Fruit fly (Drosophila melanogaster) whole organism, embryonic: ENCODE data around the gene CG6724.

Source experiments
- CG10209 ChIP-seq: fragments of 200-800 bp; sonication (Bioruptor generic); optimal IDR thresholded peaks from 3 replicates; lab custom pipeline; 2017; ENCODE audit warnings: missing biosample characterization, mild to moderate bottlenecking, missing genetic modification characterization, missing genetic modification reagents
- CG10321 ChIP-seq: fragments of 200-800 bp; sonication (Bioruptor generic); IDR thresholded peaks from 2 replicates; pipeline ENCODE4 v1.3.6; 2022; ENCODE audit warnings: missing biosample characterization, missing genetic modification characterization
- CG10654 ChIP-seq: fragments of 200-800 bp; sonication (Bioruptor generic); optimal IDR thresholded peaks from 2 replicates; lab custom pipeline; 2016; ENCODE audit warnings: missing biosample characterization, missing genetic modification characterization
- CG14860 ChIP-seq: fragments of 200-800 bp; sonication (Bioruptor generic); IDR thresholded peaks from 3 replicates; pipeline ENCODE4 v1.3.6; 2022; ENCODE audit warnings: missing biosample characterization, missing genetic modification characterization; ENCODE audit not compliant: partially characterized antibody
- CG17385 ChIP-seq: fragments of 200-800 bp; sonication (Bioruptor generic); optimal IDR thresholded peaks from 3 replicates; lab custom pipeline; 2018; ENCODE audit warnings: missing biosample characterization, mild to moderate bottlenecking, missing genetic modification characterization
- CG17612 ChIP-seq: fragments of 200-800 bp; sonication (Bioruptor generic); IDR thresholded peaks from 2 replicates; pipeline ENCODE4 v1.3.6; 2022; ENCODE audit warnings: missing biosample characterization, missing genetic modification characterization
- CG17912 ChIP-seq: fragments of 200-800 bp; sonication (Bioruptor generic); optimal IDR thresholded peaks from 2 replicates; lab custom pipeline; 2018; ENCODE audit warnings: missing biosample characterization, mild to moderate bottlenecking, missing genetic modification characterization
- CG18011 ChIP-seq: fragments of 200-800 bp; sonication (Bioruptor generic); optimal IDR thresholded peaks from 2 replicates; lab custom pipeline; 2017; ENCODE audit warnings: missing biosample characterization, missing genetic modification characterization, mild to moderate bottlenecking, moderate library complexity, missing genotype
- CG1832 ChIP-seq: fragments of 200-800 bp; sonication (Bioruptor generic); optimal IDR thresholded peaks from 2 replicates; lab custom pipeline; 2017; ENCODE audit warnings: missing biosample characterization, mild to moderate bottlenecking, missing genetic modification characterization, inconsistent platforms
- CG18476 ChIP-seq: fragments of 200-800 bp; sonication (Bioruptor generic); optimal IDR thresholded peaks from 2 replicates; lab custom pipeline; 2016; ENCODE audit warnings: missing biosample characterization, mild to moderate bottlenecking, missing genetic modification characterization
- CG2116 ChIP-seq: fragments of 200-800 bp; sonication (Bioruptor generic); optimal IDR thresholded peaks from 3 replicates; lab custom pipeline; 2018; ENCODE audit warnings: missing biosample characterization, mild to moderate bottlenecking, missing genetic modification characterization
- CG6683 ChIP-seq: fragments of 200-800 bp; sonication (Bioruptor generic); optimal IDR thresholded peaks from 2 replicates; lab custom pipeline; 2017; ENCODE audit warnings: missing biosample characterization, mild to moderate bottlenecking, missing genetic modification characterization, missing genetic modification reagents
- CG7357 ChIP-seq: fragments of 200-800 bp; sonication (Bioruptor generic); IDR thresholded peaks from 3 replicates; pipeline ENCODE4 v1.3.6; 2022; ENCODE audit warnings: missing biosample characterization, missing genetic modification characterization
- CG7556 ChIP-seq: fragments of 200-800 bp; sonication (Bioruptor generic); optimal IDR thresholded peaks from 2 replicates; lab custom pipeline; 2017; ENCODE audit warnings: missing biosample characterization, mild to moderate bottlenecking, missing genetic modification characterization
- CG7786 ChIP-seq: fragments of 200-800 bp; sonication (Bioruptor generic); optimal IDR thresholded peaks from 2 replicates; lab custom pipeline; 2016; ENCODE audit warnings: missing biosample characterization, missing genetic modification characterization
- CG8359 ChIP-seq: fragments of 200-800 bp; sonication (Bioruptor generic); optimal IDR thresholded peaks from 2 replicates; lab custom pipeline; 2017; ENCODE audit warnings: missing biosample characterization, mild to moderate bottlenecking, missing genetic modification characterization, borderline replicate concordance
- Dp ChIP-seq: fragments of 200-800 bp; sonication (Bioruptor generic); optimal IDR thresholded peaks from 2 replicates; lab custom pipeline; 2018; ENCODE audit warnings: missing biosample characterization, mild to moderate bottlenecking, missing genetic modification characterization, moderate library complexity
- Hmr ChIP-seq: fragments of 200-800 bp; sonication (Bioruptor generic); optimal IDR thresholded peaks from 3 replicates; lab custom pipeline; 2017; ENCODE audit warnings: mild to moderate bottlenecking, missing biosample characterization, missing genetic modification reagents, missing genetic modification characterization
- Lpt ChIP-seq: fragments of >200 bp; optimal IDR thresholded peaks from 2 replicates; lab custom pipeline; 2018; ENCODE audit warnings: missing biosample characterization, missing genetic modification characterization
- Myb ChIP-seq: fragments of 200-800 bp; sonication (Bioruptor generic); optimal IDR thresholded peaks from 2 replicates; lab custom pipeline; 2016; ENCODE audit warnings: missing biosample characterization, missing genetic modification characterization
- NFAT ChIP-seq: fragments of 200-800 bp; sonication (Bioruptor generic); IDR thresholded peaks from 2 replicates; pipeline ENCODE4 v1.3.6; 2022; ENCODE audit warnings: missing biosample characterization, missing genetic modification characterization
- Rfx ChIP-seq: fragments of 200-800 bp; sonication (Bioruptor generic); IDR thresholded peaks from 2 replicates; pipeline ENCODE4 v1.3.6; 2022; ENCODE audit warnings: missing biosample characterization, missing genetic modification characterization
- Six4 ChIP-seq: fragments of 200-800 bp; sonication (Bioruptor generic); optimal IDR thresholded peaks from 2 replicates; lab custom pipeline; 2016; ENCODE audit warnings: missing biosample characterization, missing genetic modification characterization
- Ssrp ChIP-seq: fragments of 200-800 bp; sonication (Bioruptor generic); optimal IDR thresholded peaks from 2 replicates; lab custom pipeline; 2018; ENCODE audit warnings: missing biosample characterization, mild to moderate bottlenecking, missing genetic modification characterization, moderate library complexity
- Usf ChIP-seq: fragments of 200-800 bp; sonication (Bioruptor generic); optimal IDR thresholded peaks from 2 replicates; lab custom pipeline; 2017; ENCODE audit warnings: missing genotype, missing biosample characterization, missing genetic modification characterization
- Xbp1 ChIP-seq: fragments of 200-800 bp; sonication (Bioruptor generic); optimal IDR thresholded peaks from 3 replicates; lab custom pipeline; 2016; ENCODE audit warnings: missing biosample characterization, mild to moderate bottlenecking, missing genetic modification characterization
- ab ChIP-seq: fragments of 200-800 bp; sonication (Bioruptor generic); optimal IDR thresholded peaks from 2 replicates; lab custom pipeline; 2016; ENCODE audit warnings: missing biosample characterization, missing genetic modification characterization
- ato ChIP-seq: fragments of 200-800 bp; sonication (Bioruptor generic); IDR thresholded peaks from 2 replicates; pipeline ENCODE4 v1.3.6; 2022; ENCODE audit warnings: missing biosample characterization, missing genetic modification characterization; ENCODE audit not compliant: partially characterized antibody
- caup ChIP-seq: fragments of 200-800 bp; sonication (Bioruptor generic); optimal IDR thresholded peaks from 3 replicates; lab custom pipeline; 2017; ENCODE audit warnings: missing biosample characterization, mild to moderate bottlenecking, missing genetic modification characterization, moderate library complexity; ENCODE audit not compliant: severe bottlenecking
- ci ChIP-seq: fragments of 200-800 bp; sonication (Bioruptor generic); IDR thresholded peaks from 3 replicates; pipeline ENCODE4 v1.3.6; 2022; ENCODE audit warnings: missing biosample characterization, missing genetic modification characterization
- dmrt11E ChIP-seq: fragments of 200-800 bp; sonication (Bioruptor generic); optimal IDR thresholded peaks from 3 replicates; lab custom pipeline; 2018; ENCODE audit warnings: missing biosample characterization, mild to moderate bottlenecking, missing genetic modification characterization, moderate library complexity
- en ChIP-seq: fragments of 200-800 bp; sonication (Bioruptor generic); optimal IDR thresholded peaks from 2 replicates; lab custom pipeline; 2016; ENCODE audit warnings: missing biosample characterization, missing genetic modification characterization
- fd102C ChIP-seq: fragments of 200-800 bp; sonication (Bioruptor generic); optimal IDR thresholded peaks from 2 replicates; lab custom pipeline; 2018; ENCODE audit warnings: missing biosample characterization, mild to moderate bottlenecking, missing genetic modification characterization, moderate library complexity
- gfzf ChIP-seq: fragments of 200-800 bp; sonication (Bioruptor generic); optimal IDR thresholded peaks from 2 replicates; lab custom pipeline; 2016; ENCODE audit warnings: missing biosample characterization, mild to moderate bottlenecking, missing genetic modification characterization, moderate library complexity
- gsb-n ChIP-seq: fragments of 200-800 bp; sonication (Bioruptor generic); optimal IDR thresholded peaks from 3 replicates; lab custom pipeline; 2018; ENCODE audit warnings: missing biosample characterization, mild to moderate bottlenecking, missing genetic modification characterization
- inv ChIP-seq: fragments of 200-800 bp; sonication (Bioruptor generic); IDR thresholded peaks from 2 replicates; pipeline ENCODE4 v1.3.6; 2022; ENCODE audit warnings: missing biosample characterization, missing genetic modification characterization; ENCODE audit not compliant: partially characterized antibody
- klu ChIP-seq: fragments of 200-800 bp; sonication (Bioruptor generic); IDR thresholded peaks from 2 replicates; pipeline ENCODE4 v1.3.6; 2022; ENCODE audit warnings: missing biosample characterization, missing genetic modification characterization
- lab ChIP-seq: fragments of 200-800 bp; sonication (Bioruptor generic); optimal IDR thresholded peaks from 3 replicates; lab custom pipeline; 2017; ENCODE audit warnings: missing biosample characterization, missing genetic modification characterization, mild to moderate bottlenecking, moderate library complexity, missing genetic modification reagents
- mam ChIP-seq: fragments of 200-800 bp; sonication (Bioruptor generic); optimal IDR thresholded peaks from 3 replicates; lab custom pipeline; 2016; ENCODE audit warnings: missing biosample characterization, missing genetic modification characterization
- mld ChIP-seq: fragments of 200-800 bp; sonication (Bioruptor generic); IDR thresholded peaks from 3 replicates; pipeline ENCODE4 v1.3.6; 2022; ENCODE audit warnings: missing biosample characterization, missing genetic modification characterization; ENCODE audit not compliant: partially characterized antibody
- nerfin-2 ChIP-seq: fragments of 200-800 bp; sonication (Bioruptor generic); IDR thresholded peaks from 2 replicates; pipeline ENCODE4 v1.3.6; 2022; ENCODE audit warnings: missing biosample characterization, missing genetic modification characterization; ENCODE audit not compliant: partially characterized antibody
- prd ChIP-seq, 3 experiments: fragments of >200 bp in 2 of 3; fragments of 200-800 bp in 1 of 3; sonication (Bioruptor generic) in 1 of 3; optimal IDR thresholded peaks in 2 of 3; IDR thresholded peaks in 1 of 3; 2 replicates in 2 of 3; 3 replicates in 1 of 3; pipeline versions ENCODE4 v1.3.6 to Lab custom; 2017 to 2022; ENCODE audit warnings: missing biosample characterization in 1 of 3, missing genetic modification characterization in 1 of 3
- ro ChIP-seq: fragments of 200-800 bp; sonication (Bioruptor generic); IDR thresholded peaks from 2 replicates; pipeline ENCODE4 v1.3.6; 2022; ENCODE audit warnings: missing biosample characterization, missing genetic modification characterization
- sc ChIP-seq, 3 experiments: fragments of >200 bp in 2 of 3; fragments of 200-800 bp in 1 of 3; sonication (Bioruptor generic) in 1 of 3; optimal IDR thresholded peaks; 2 replicates in 2 of 3; 3 replicates in 1 of 3; lab custom pipeline; 2017; ENCODE audit warnings: mild to moderate bottlenecking in 1 of 3, missing biosample characterization in 1 of 3, missing genetic modification characterization in 1 of 3, missing genetic modification reagents in 1 of 3
- sisA ChIP-seq: fragments of 200-800 bp; sonication (Bioruptor generic); IDR thresholded peaks from 2 replicates; pipeline ENCODE4 v1.3.6; 2022; ENCODE audit warnings: missing biosample characterization, missing genetic modification characterization
- sug ChIP-seq: fragments of 200-800 bp; optimal IDR thresholded peaks from 2 replicates; lab custom pipeline; 2019; ENCODE audit warnings: missing biosample characterization, mild to moderate bottlenecking, missing genetic modification characterization, moderate library complexity
- trem ChIP-seq: fragments of 200-800 bp; optimal IDR thresholded peaks from 3 replicates; lab custom pipeline; 2019; ENCODE audit warnings: missing biosample characterization, mild to moderate bottlenecking, missing genetic modification characterization, moderate library complexity
- ttk ChIP-seq: fragments of 200-800 bp; sonication (Bioruptor generic); IDR thresholded peaks from 2 replicates; pipeline ENCODE4 v2.1.2; 2022; ENCODE audit warnings: missing biosample characterization, missing genetic modification characterization
- wek ChIP-seq: fragments of 200-800 bp; sonication (Bioruptor generic); optimal IDR thresholded peaks from 3 replicates; lab custom pipeline; 2018; ENCODE audit warnings: missing biosample characterization, mild to moderate bottlenecking, missing genetic modification characterization, moderate library complexity

Gene CG6724

dm6 chr2L:10748218-10748617 is 21.5 kb downstream of the CG6724 start (continued):
- TF ChIP-seq CG2116 (GFP tag; lab: Kevin White, UChicago) (peak; percentile 3), CG7357 (GFP tag; lab: Robert Waterston, UW) (no peak), ttk (GFP tag; lab: Robert Waterston, UW) (no peak), CG7786 (GFP tag; lab: Kevin White, UChicago) (no peak), Dp (no peak), CG10654 (no peak), sisA (GFP tag; lab: Robert Waterston, UW) (peak; percentile 40; the same call in 1 of the 2 replicates), CG18011 (GFP tag; lab: Kevin White, UChicago) (no peak), mld (no peak), CG10209 (no peak), sc (optimal IDR thresholded peaks at IDR 0.05; lab: Kevin White, UChicago) (no peak), sc (GFP tag; optimal IDR thresholded peaks at IDR 0.05; lab: Kevin White, UChicago) (no peak), CG17385 (GFP tag; lab: Kevin White, UChicago) (no peak), CG6683 (GFP tag; lab: Kevin White, UChicago) (no peak), Lpt (GFP tag; lab: Kevin White, UChicago) (no peak), CG1832 (GFP tag; lab: Kevin White, UChicago) (no peak), ato (GFP tag; lab: Robert Waterston, UW) (no peak), sug (no peak), Xbp1 (GFP tag; lab: Kevin White, UChicago) (peak; percentile 16), CG17612 (GFP tag; lab: Robert Waterston, UW) (no peak), prd (optimal IDR thresholded peaks at IDR 0.05; lab: Kevin White, UChicago) (no peak), prd (GFP tag; IDR thresholded peaks at IDR 0.05; lab: Robert Waterston, UW) (peak; percentile 34; the same call in 2 of the 3 replicates), gsb-n (no peak), Six4 (GFP tag; lab: Kevin White, UChicago) (no peak), CG10321 (no peak), ab (GFP tag; lab: Kevin White, UChicago) (no peak), Hmr (GFP tag; lab: Kevin White, UChicago) (no peak), CG8359 (no peak), lab (GFP tag; lab: Kevin White, UChicago) (no peak), nerfin-2 (GFP tag; lab: Robert Waterston, UW) (no peak), Ssrp (no peak), Rfx (GFP tag; lab: Robert Waterston, UW) (no peak), ci (GFP tag; lab: Robert Waterston, UW) (peak; percentile 49; the same call in 2 of the 3 replicates), gfzf (no peak), caup (GFP tag; lab: Kevin White, UChicago) (no peak), klu (GFP tag; lab: Robert Waterston, UW) (no peak), inv (GFP tag; lab: Robert Waterston, UW) (no peak), trem (tag; lab: Kevin White, UChicago) (no peak), dmrt11E (tag; lab: Kevin White, UChicago) (no peak), mam (no peak), CG14860 (no peak), CG18476 (GFP tag; lab: Kevin White, UChicago) (no peak), NFAT (no peak), Usf (no peak), fd102C (GFP tag; lab: Kevin White, UChicago) (no peak), wek (no peak), Myb (GFP tag; lab: Kevin White, UChicago) (no peak), en (GFP tag; lab: Kevin White, UChicago) (no peak), CG7556 (GFP tag; lab: Kevin White, UChicago) (no peak), ro (no peak), CG17912 (GFP tag; lab: Kevin White, UChicago) (no peak)
